Fruit fly (Drosophila melanogaster): ENCODE data around the gene CG6125.
A peak's percentile ranks its signal among the peaks of the same experiment; 100 is the strongest.

CG6125 gene

dm6 chr3R:15407020-15407501, at the start of gene CG6125:
Gene CG6125, minus strand, starts transcription at chr3R:15407070.
- no peak for TF ChIP-seq CG7045 (GFP tag; optimal IDR thresholded peaks at IDR 0.05)
- no peak for TF ChIP-seq CG11617 (GFP tag; optimal IDR thresholded peaks at IDR 0.05)
- TF ChIP-seq Mnt (GFP tag; optimal IDR thresholded peaks at IDR 0.05): no peak
- no peak for TF ChIP-seq ovo (GFP tag; optimal IDR thresholded peaks at IDR 0.05)
- no peak for TF ChIP-seq CG5204 (GFP tag; optimal IDR thresholded peaks at IDR 0.05)
- TF ChIP-seq CG12768 (GFP tag; optimal IDR thresholded peaks at IDR 0.05): peak; percentile 69
- no peak for TF ChIP-seq CG33017 (tag; optimal IDR thresholded peaks at IDR 0.05)
- TF ChIP-seq tj (GFP tag; optimal IDR thresholded peaks at IDR 0.05): no peak
- TF ChIP-seq cic (GFP tag; optimal IDR thresholded peaks at IDR 0.05): peak; percentile 8
- no peak for TF ChIP-seq Hr96 (GFP tag; optimal IDR thresholded peaks at IDR 0.05)
- TF ChIP-seq bab1 (GFP tag; optimal IDR thresholded peaks at IDR 0.05): no peak
- TF ChIP-seq CG7101 (tag; optimal IDR thresholded peaks at IDR 0.05): no peak
- TF ChIP-seq CG14711 (tag; optimal IDR thresholded peaks at IDR 0.05): no peak
- no peak for TF ChIP-seq toe (GFP tag; optimal IDR thresholded peaks at IDR 0.05)
- TF ChIP-seq Crg-1 (GFP tag; optimal IDR thresholded peaks at IDR 0.05): no peak

- TF ChIP-seq toe (GFP tag; optimal IDR thresholded peaks at IDR 0.05) (no peak), Crg-1 (GFP tag; optimal IDR thresholded peaks at IDR 0.05) (no peak), cic (GFP tag; optimal IDR thresholded peaks at IDR 0.05) (no peak), Mnt (GFP tag; optimal IDR thresholded peaks at IDR 0.05) (no peak), CG7045 (GFP tag; optimal IDR thresholded peaks at IDR 0.05) (no peak), tj (GFP tag; optimal IDR thresholded peaks at IDR 0.05) (no peak), CG12768 (GFP tag; optimal IDR thresholded peaks at IDR 0.05) (no peak), CG11617 (GFP tag; optimal IDR thresholded peaks at IDR 0.05) (no peak)
These were observed 44.7 kb upstream of the CG6125 start for dm6 chr3R:15451344-15452107.

dm6 chr3R:15448657-15449056, 41.8 kb upstream of the CG6125 start:
- TF ChIP-seq pad (GFP tag; optimal IDR thresholded peaks at IDR 0.05) (no peak), bab1 (GFP tag; optimal IDR thresholded peaks at IDR 0.05) (no peak), cnc (optimal IDR thresholded peaks at IDR 0.05) (no peak), CG7045 (GFP tag; optimal IDR thresholded peaks at IDR 0.05) (no peak), Hr96 (GFP tag; optimal IDR thresholded peaks at IDR 0.05) (no peak)

- TF ChIP-seq Crg-1 (GFP tag; optimal IDR thresholded peaks at IDR 0.05): no peak
These were observed 40.9 kb upstream of the CG6125 start for dm6 chr3R:15447791-15448190.

dm6 chr3R:15446149-15446548, 39.3 kb upstream of the CG6125 start:
- TF ChIP-seq toe (GFP tag; optimal IDR thresholded peaks at IDR 0.05) (no peak), cic (GFP tag; optimal IDR thresholded peaks at IDR 0.05) (peak; percentile 7), CG12768 (GFP tag; optimal IDR thresholded peaks at IDR 0.05) (no peak)

dm6 chr3R:15439669-15440068, 32.8 kb upstream of the CG6125 start, which contains the start of gene Act88F:
Gene Act88F, plus strand, starts transcription at chr3R:15439969.
- TF ChIP-seq CG1620 (GFP tag; optimal IDR thresholded peaks at IDR 0.05) (no peak), CG7101 (tag; optimal IDR thresholded peaks at IDR 0.05) (no peak), toe (GFP tag; optimal IDR thresholded peaks at IDR 0.05) (no peak), CG5204 (GFP tag; optimal IDR thresholded peaks at IDR 0.05) (no peak), CG12768 (GFP tag; optimal IDR thresholded peaks at IDR 0.05) (no peak), ovo (GFP tag; optimal IDR thresholded peaks at IDR 0.05) (no peak), CG7045 (GFP tag; optimal IDR thresholded peaks at IDR 0.05) (no peak), Hr96 (GFP tag; optimal IDR thresholded peaks at IDR 0.05) (no peak), CG14711 (tag; optimal IDR thresholded peaks at IDR 0.05) (no peak), CG33017 (tag; optimal IDR thresholded peaks at IDR 0.05) (no peak), pad (GFP tag; optimal IDR thresholded peaks at IDR 0.05) (no peak), bab1 (GFP tag; optimal IDR thresholded peaks at IDR 0.05) (no peak), cnc (optimal IDR thresholded peaks at IDR 0.05) (no peak), Mnt (GFP tag; optimal IDR thresholded peaks at IDR 0.05) (no peak), tj (GFP tag; optimal IDR thresholded peaks at IDR 0.05) (no peak), Clk (GFP tag; optimal IDR thresholded peaks at IDR 0.05) (no peak)

- no peak for TF ChIP-seq toe (GFP tag; optimal IDR thresholded peaks at IDR 0.05)
- TF ChIP-seq ovo (GFP tag; optimal IDR thresholded peaks at IDR 0.05): no peak
- TF ChIP-seq tj (GFP tag; optimal IDR thresholded peaks at IDR 0.05): no peak
- TF ChIP-seq kay (GFP tag; ENCODE audit: borderline replicate concordance): no peak
- no peak for TF ChIP-seq pad (GFP tag; optimal IDR thresholded peaks at IDR 0.05)
- no peak for TF ChIP-seq cic (GFP tag; optimal IDR thresholded peaks at IDR 0.05)
- no peak for TF ChIP-seq cnc (optimal IDR thresholded peaks at IDR 0.05)
- TF ChIP-seq CG11617 (GFP tag; optimal IDR thresholded peaks at IDR 0.05): no peak
- TF ChIP-seq CG12768 (GFP tag; optimal IDR thresholded peaks at IDR 0.05): no peak
- no peak for TF ChIP-seq Crg-1 (GFP tag; optimal IDR thresholded peaks at IDR 0.05)
- TF ChIP-seq CG33017 (tag; optimal IDR thresholded peaks at IDR 0.05): no peak
- TF ChIP-seq CG14711 (tag; optimal IDR thresholded peaks at IDR 0.05): no peak
- TF ChIP-seq CG1620 (GFP tag; optimal IDR thresholded peaks at IDR 0.05): no peak
- no peak for TF ChIP-seq Hr96 (GFP tag; optimal IDR thresholded peaks at IDR 0.05)
- no peak for TF ChIP-seq Clk (GFP tag; optimal IDR thresholded peaks at IDR 0.05)
- no peak for TF ChIP-seq CG7045 (GFP tag; optimal IDR thresholded peaks at IDR 0.05)
- no peak for TF ChIP-seq bab1 (GFP tag; optimal IDR thresholded peaks at IDR 0.05)
These were observed 30.9 kb upstream of the CG6125 start for dm6 chr3R:15437458-15438414.

Data from whole organism, adult.